Fruit fly (Drosophila melanogaster) whole organism, embryonic: Measurements from ENCODE around the gene CG31997.
A peak's percentile ranks its signal among the peaks of the same experiment; 100 is the strongest.

Source experiments
- Atf6 ChIP-seq: fragments of 200-800 bp; sonication (Bioruptor generic); IDR thresholded peaks from 2 replicates; pipeline ENCODE4 v1.3.6; 2022; ENCODE audit warnings: missing biosample characterization, missing genetic modification characterization
- C15 ChIP-seq: fragments of 200-800 bp; sonication (Bioruptor generic); IDR thresholded peaks from 3 replicates; pipeline ENCODE4 v1.3.6; 2022; ENCODE audit warnings: missing biosample characterization, missing genetic modification characterization
- CG10543 ChIP-seq: fragments of 200-800 bp; sonication (Bioruptor generic); optimal IDR thresholded peaks from 3 replicates; lab custom pipeline; 2017; ENCODE audit warnings: missing biosample characterization, mild to moderate bottlenecking, missing genetic modification characterization, moderate library complexity
- CG13424 ChIP-seq: fragments of 200-800 bp; sonication (Bioruptor generic); optimal IDR thresholded peaks from 2 replicates; lab custom pipeline; 2019; ENCODE audit warnings: missing biosample characterization, mild to moderate bottlenecking, missing genetic modification characterization, moderate library complexity
- CG14965 ChIP-seq: fragments of 200-800 bp; sonication (Bioruptor generic); optimal IDR thresholded peaks from 2 replicates; lab custom pipeline; 2016; ENCODE audit warnings: missing biosample characterization, missing genetic modification characterization, borderline replicate concordance
- CG1529 ChIP-seq: fragments of 200-800 bp; sonication (Bioruptor generic); optimal IDR thresholded peaks from 3 replicates; lab custom pipeline; 2018; ENCODE audit warnings: missing biosample characterization, missing genetic modification characterization
- CG17361 ChIP-seq: fragments of 200-800 bp; sonication (Bioruptor generic); IDR thresholded peaks from 3 replicates; pipeline ENCODE4 v1.3.6; 2022; ENCODE audit warnings: missing biosample characterization, missing genetic modification characterization
- CG1792 ChIP-seq: fragments of 200-800 bp; sonication (Bioruptor generic); optimal IDR thresholded peaks from 2 replicates; lab custom pipeline; 2016; ENCODE audit warnings: missing biosample characterization, missing genetic modification characterization
- CG1832 ChIP-seq: fragments of 200-800 bp; sonication (Bioruptor generic); optimal IDR thresholded peaks from 2 replicates; lab custom pipeline; 2017; ENCODE audit warnings: missing biosample characterization, mild to moderate bottlenecking, missing genetic modification characterization, inconsistent platforms
- CG2116 ChIP-seq: fragments of 200-800 bp; sonication (Bioruptor generic); optimal IDR thresholded peaks from 3 replicates; lab custom pipeline; 2018; ENCODE audit warnings: missing biosample characterization, mild to moderate bottlenecking, missing genetic modification characterization
- CG2199 ChIP-seq: fragments of 200-800 bp; sonication (Bioruptor generic); IDR thresholded peaks from 3 replicates; pipeline ENCODE4 v1.3.6; 2022; ENCODE audit warnings: missing biosample characterization, missing genetic modification characterization
- CG2202 ChIP-seq: fragments of 200-800 bp; sonication (Bioruptor generic); optimal IDR thresholded peaks from 2 replicates; lab custom pipeline; 2018; ENCODE audit warnings: missing biosample characterization, mild to moderate bottlenecking, missing genetic modification characterization
- CG31388 ChIP-seq: fragments of 200-800 bp; sonication (Bioruptor generic); optimal IDR thresholded peaks from 2 replicates; lab custom pipeline; 2016; ENCODE audit warnings: missing biosample characterization, missing genetic modification characterization
- CG3163 ChIP-seq: fragments of 200-800 bp; sonication (Bioruptor generic); optimal IDR thresholded peaks from 3 replicates; lab custom pipeline; 2016; ENCODE audit warnings: missing biosample characterization, missing genetic modification characterization
- CG34224 ChIP-seq: fragments of 200-800 bp; sonication (Bioruptor generic); IDR thresholded peaks from 3 replicates; pipeline ENCODE4 v1.3.6; 2022; ENCODE audit warnings: missing biosample characterization, missing genetic modification characterization; ENCODE audit not compliant: partially characterized antibody
- CG43689 ChIP-seq: fragments of 200-800 bp; sonication (Bioruptor generic); IDR thresholded peaks from 2 replicates; pipeline ENCODE4 v1.3.6; 2022; ENCODE audit warnings: missing biosample characterization, missing genetic modification characterization
- CG5180 ChIP-seq: fragments of 200-800 bp; sonication (Bioruptor generic); optimal IDR thresholded peaks from 3 replicates; lab custom pipeline; 2017; ENCODE audit warnings: missing biosample characterization, missing genetic modification characterization, mild to moderate bottlenecking, moderate library complexity, missing genetic modification reagents
- CG7372 ChIP-seq: fragments of 200-800 bp; sonication (Bioruptor generic); IDR thresholded peaks from 2 replicates; pipeline ENCODE4 v1.3.6; 2022; ENCODE audit warnings: missing biosample characterization, missing genetic modification characterization
- CG7786 ChIP-seq: fragments of 200-800 bp; sonication (Bioruptor generic); optimal IDR thresholded peaks from 2 replicates; lab custom pipeline; 2016; ENCODE audit warnings: missing biosample characterization, missing genetic modification characterization
- CG7928 ChIP-seq: fragments of 200-800 bp; sonication (Bioruptor generic); optimal IDR thresholded peaks from 2 replicates; lab custom pipeline; 2017; ENCODE audit warnings: missing biosample characterization, mild to moderate bottlenecking, missing genetic modification characterization
- CG8290 ChIP-seq, 3 experiments: fragments of 200-800 bp; sonication (Bioruptor generic); optimal IDR thresholded peaks; 2 replicates each; lab custom pipeline; 2016 to 2019; ENCODE audit warnings: missing biosample characterization in 3 of 3, missing genetic modification characterization in 3 of 3, mild to moderate bottlenecking in 2 of 3, moderate library complexity in 1 of 3
- CG8359 ChIP-seq: fragments of 200-800 bp; sonication (Bioruptor generic); optimal IDR thresholded peaks from 2 replicates; lab custom pipeline; 2017; ENCODE audit warnings: missing biosample characterization, mild to moderate bottlenecking, missing genetic modification characterization, borderline replicate concordance
- CG8388 ChIP-seq: fragments of 200-800 bp; sonication (Bioruptor generic); optimal IDR thresholded peaks from 2 replicates; lab custom pipeline; 2019; ENCODE audit warnings: missing biosample characterization, mild to moderate bottlenecking, missing genetic modification characterization, moderate library complexity
- CG9215 ChIP-seq: fragments of 200-800 bp; sonication (Bioruptor generic); IDR thresholded peaks from 2 replicates; pipeline ENCODE4 v1.3.6; 2022; ENCODE audit warnings: missing biosample characterization, missing genetic modification characterization
- E2f2 ChIP-seq: fragments of 200-800 bp; sonication (Bioruptor generic); IDR thresholded peaks from 2 replicates; pipeline ENCODE4 v1.3.6; 2022; ENCODE audit warnings: missing biosample characterization, missing genetic modification characterization
- HmgD ChIP-seq: fragments of 200-800 bp; sonication (Bioruptor generic); optimal IDR thresholded peaks from 3 replicates; lab custom pipeline; 2016; ENCODE audit warnings: missing biosample characterization, missing genetic modification characterization
- Hsf ChIP-seq: fragments of 200-800 bp; sonication (Bioruptor generic); optimal IDR thresholded peaks from 3 replicates; lab custom pipeline; 2016; ENCODE audit warnings: missing biosample characterization, missing genetic modification characterization
- Kr ChIP-seq: fragments of 200-800 bp; sonication (Bioruptor generic); optimal IDR thresholded peaks from 2 replicates; lab custom pipeline; 2017; ENCODE audit warnings: missing biosample characterization, mild to moderate bottlenecking, missing genetic modification characterization
- Trl ChIP-seq, 3 experiments: fragments of >200 bp in 2 of 3; fragments of 200-800 bp in 1 of 3; sonication (Bioruptor generic) in 1 of 3; optimal IDR thresholded peaks; 2 replicates in 1 of 3; 3 replicates in 2 of 3; lab custom pipeline; 2016 to 2017; ENCODE audit warnings: missing biosample characterization in 1 of 3, missing genetic modification characterization in 1 of 3
- ase ChIP-seq: fragments of 200-800 bp; sonication (Bioruptor generic); IDR thresholded peaks from 3 replicates; pipeline ENCODE4 v1.3.6; 2022; ENCODE audit warnings: missing biosample characterization, missing genetic modification characterization
- bab2 ChIP-seq: fragments of 200-800 bp; sonication (Bioruptor generic); optimal IDR thresholded peaks from 2 replicates; lab custom pipeline; 2016; ENCODE audit warnings: missing biosample characterization, missing genetic modification characterization
- cad ChIP-seq: fragments of >200 bp; optimal IDR thresholded peaks from 2 replicates; lab custom pipeline; 2017; ENCODE audit warnings: missing biosample characterization, missing genetic modification characterization
- chn ChIP-seq: fragments of 200-800 bp; sonication (Bioruptor generic); optimal IDR thresholded peaks from 2 replicates; lab custom pipeline; 2016; ENCODE audit warnings: missing biosample characterization, missing genetic modification characterization
- corto ChIP-seq: fragments of 200-800 bp; sonication (Bioruptor generic); optimal IDR thresholded peaks from 2 replicates; lab custom pipeline; 2016; ENCODE audit warnings: missing biosample characterization, mild to moderate bottlenecking, missing genetic modification characterization, moderate library complexity
- dm ChIP-seq: fragments of 200-800 bp; sonication (Bioruptor generic); optimal IDR thresholded peaks from 3 replicates; lab custom pipeline; 2016; ENCODE audit warnings: missing biosample characterization, missing genetic modification characterization
- fd64A ChIP-seq: fragments of 200-800 bp; sonication (Bioruptor generic); optimal IDR thresholded peaks from 3 replicates; lab custom pipeline; 2018; ENCODE audit warnings: missing biosample characterization, mild to moderate bottlenecking, missing genetic modification characterization
- gsb-n ChIP-seq: fragments of 200-800 bp; sonication (Bioruptor generic); optimal IDR thresholded peaks from 3 replicates; lab custom pipeline; 2018; ENCODE audit warnings: missing biosample characterization, mild to moderate bottlenecking, missing genetic modification characterization
- inv ChIP-seq: fragments of 200-800 bp; sonication (Bioruptor generic); IDR thresholded peaks from 2 replicates; pipeline ENCODE4 v1.3.6; 2022; ENCODE audit warnings: missing biosample characterization, missing genetic modification characterization; ENCODE audit not compliant: partially characterized antibody
- klu ChIP-seq: fragments of 200-800 bp; sonication (Bioruptor generic); IDR thresholded peaks from 2 replicates; pipeline ENCODE4 v1.3.6; 2022; ENCODE audit warnings: missing biosample characterization, missing genetic modification characterization
- lab ChIP-seq: fragments of 200-800 bp; sonication (Bioruptor generic); optimal IDR thresholded peaks from 3 replicates; lab custom pipeline; 2017; ENCODE audit warnings: missing biosample characterization, missing genetic modification characterization, mild to moderate bottlenecking, moderate library complexity, missing genetic modification reagents
- lmd ChIP-seq: fragments of 200-800 bp; sonication (Bioruptor generic); IDR thresholded peaks from 2 replicates; pipeline ENCODE4 v1.3.6; 2022; ENCODE audit warnings: missing biosample characterization, missing genetic modification characterization
- pzg ChIP-seq: fragments of 200-800 bp; sonication (Bioruptor generic); optimal IDR thresholded peaks from 3 replicates; lab custom pipeline; 2018; ENCODE audit warnings: missing biosample characterization, mild to moderate bottlenecking, missing genetic modification characterization, moderate library complexity
- schlank ChIP-seq: fragments of 200-800 bp; sonication (Bioruptor generic); optimal IDR thresholded peaks from 2 replicates; lab custom pipeline; 2018; ENCODE audit warnings: missing biosample characterization, mild to moderate bottlenecking, missing genetic modification characterization
- sens ChIP-seq: fragments of 200-800 bp; sonication (Bioruptor generic); peaks from one replicate; lab custom pipeline; 2016; ENCODE audit warnings: missing biosample characterization, missing genetic modification characterization
- sisA ChIP-seq: fragments of 200-800 bp; sonication (Bioruptor generic); IDR thresholded peaks from 2 replicates; pipeline ENCODE4 v1.3.6; 2022; ENCODE audit warnings: missing biosample characterization, missing genetic modification characterization
- so ChIP-seq: fragments of 200-800 bp; sonication (Bioruptor generic); IDR thresholded peaks from 3 replicates; pipeline ENCODE4 v1.3.6; 2022; ENCODE audit warnings: missing biosample characterization, missing genetic modification characterization
- tap ChIP-seq: fragments of 200-800 bp; optimal IDR thresholded peaks from 3 replicates; lab custom pipeline; 2019; ENCODE audit warnings: missing biosample characterization, mild to moderate bottlenecking, missing genetic modification characterization, moderate library complexity
- tin ChIP-seq: fragments of 200-800 bp; sonication (Bioruptor generic); optimal IDR thresholded peaks from 3 replicates; lab custom pipeline; 2016; ENCODE audit warnings: missing biosample characterization, missing genetic modification characterization
- toy ChIP-seq: fragments of 200-800 bp; sonication (Bioruptor generic); IDR thresholded peaks from 2 replicates; pipeline ENCODE4 v1.3.6; 2022; ENCODE audit warnings: missing biosample characterization, missing genetic modification characterization
- zen2 ChIP-seq: fragments of 200-800 bp; sonication (Bioruptor generic); IDR thresholded peaks from 3 replicates; pipeline ENCODE4 v1.3.6; 2022; ENCODE audit warnings: missing biosample characterization, missing genetic modification characterization; ENCODE audit not compliant: partially characterized antibody

The CG31997 gene

DNA sequence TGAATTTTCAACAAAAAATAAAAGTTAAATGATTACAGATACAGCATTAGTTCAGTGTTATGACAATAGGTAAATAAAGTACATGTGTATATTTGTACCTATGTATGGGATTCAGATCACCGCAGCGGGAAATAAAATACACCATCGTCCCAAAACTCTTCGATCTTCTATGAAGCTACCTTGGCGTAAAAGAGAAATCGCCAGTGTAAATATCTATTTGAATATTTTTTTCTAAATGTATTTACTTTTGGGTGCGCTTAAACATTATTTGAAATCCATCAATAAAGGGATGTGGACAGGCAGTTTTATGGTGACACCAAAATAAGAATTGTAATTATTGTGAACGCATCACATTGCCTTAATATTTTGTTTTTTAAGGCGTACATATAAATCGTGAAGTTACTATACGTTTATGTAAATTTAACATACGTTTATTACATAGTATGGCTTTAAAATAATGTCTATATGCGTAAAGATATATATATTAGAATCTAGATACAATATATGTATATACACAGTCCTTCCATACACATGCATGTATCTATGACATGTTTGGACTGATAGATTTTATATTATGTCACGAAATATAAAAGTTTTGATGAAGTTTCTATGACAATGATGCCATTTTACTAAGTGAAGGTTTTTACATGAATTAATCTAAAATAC, 23.8 kb downstream of the CG31997 start, which contains the start of gene anne (continued):
- TF ChIP-seq CG9215 (GFP tag; lab: Robert Waterston, UW) (no peak), so (GFP tag; lab: Robert Waterston, UW) (no peak), CG8388 (no peak), schlank (no peak), inv (GFP tag; lab: Robert Waterston, UW) (no peak), C15 (GFP tag; lab: Robert Waterston, UW) (no peak), CG1529 (GFP tag; lab: Kevin White, UChicago) (no peak), HmgD (GFP tag; lab: Kevin White, UChicago) (no peak), CG2199 (GFP tag; lab: Robert Waterston, UW) (peak; percentile 83; the same call in 2 of the 3 replicates), lab (GFP tag; lab: Kevin White, UChicago) (no peak), cad (no peak), CG8359 (no peak), pzg (peak; percentile 86), sens (no peak), CG31388 (GFP tag; lab: Kevin White, UChicago) (no peak), ase (GFP tag; lab: Robert Waterston, UW) (no peak), Trl (optimal IDR thresholded peaks at IDR 0.05; lab: Kevin White, UChicago) (no peak), Trl (GFP tag; optimal IDR thresholded peaks at IDR 0.05; lab: Kevin White, UChicago) (no peak), CG10543 (GFP tag; lab: Kevin White, UChicago) (no peak), CG3163 (GFP tag; lab: Kevin White, UChicago) (no peak), chn (GFP tag; lab: Kevin White, UChicago) (no peak), CG5180 (no peak), CG2202 (tag; lab: Kevin White, UChicago) (no peak), CG34224 (no peak), klu (GFP tag; lab: Robert Waterston, UW) (no peak), CG1792 (GFP tag; lab: Kevin White, UChicago) (no peak), tap (no peak), CG2116 (GFP tag; lab: Kevin White, UChicago) (peak; percentile 48), dm (no peak), sisA (no peak), toy (no peak), CG7372 (GFP tag; lab: Robert Waterston, UW) (no peak), Hsf (GFP tag; lab: Kevin White, UChicago) (peak; percentile 21), CG14965 (GFP tag; lab: Kevin White, UChicago) (no peak), Atf6 (GFP tag; lab: Robert Waterston, UW) (no peak), fd64A (no peak), CG1832 (GFP tag; lab: Kevin White, UChicago) (no peak), corto (GFP tag; lab: Kevin White, UChicago) (no peak), CG7786 (no peak), bab2 (GFP tag; lab: Kevin White, UChicago) (no peak), gsb-n (tag; lab: Kevin White, UChicago) (no peak), CG17361 (0 out of 3 replicates have a peak, but pooled peaks have one; percentile 36), tin (GFP tag; lab: Kevin White, UChicago) (no peak), Kr (no peak), zen2 (no peak), E2f2 (peak; percentile 25; the same call in 1 of the 2 replicates), CG8290 (GFP tag; optimal IDR thresholded peaks at IDR 0.05; lab: Kevin White, UChicago) (peak; percentile 78), CG8290 (tag; optimal IDR thresholded peaks at IDR 0.05; lab: Kevin White, UChicago) (peak; percentile 15 to 19), CG43689 (GFP tag; lab: Robert Waterston, UW) (no peak), lmd (GFP tag; lab: Robert Waterston, UW) (no peak), CG7928 (GFP tag; lab: Kevin White, UChicago) (no peak), CG13424 (tag; lab: Kevin White, UChicago) (no peak)
